Fruit fly (Drosophila melanogaster): ENCODE data around the gene CG43725.

The CG43725 gene

DNA sequence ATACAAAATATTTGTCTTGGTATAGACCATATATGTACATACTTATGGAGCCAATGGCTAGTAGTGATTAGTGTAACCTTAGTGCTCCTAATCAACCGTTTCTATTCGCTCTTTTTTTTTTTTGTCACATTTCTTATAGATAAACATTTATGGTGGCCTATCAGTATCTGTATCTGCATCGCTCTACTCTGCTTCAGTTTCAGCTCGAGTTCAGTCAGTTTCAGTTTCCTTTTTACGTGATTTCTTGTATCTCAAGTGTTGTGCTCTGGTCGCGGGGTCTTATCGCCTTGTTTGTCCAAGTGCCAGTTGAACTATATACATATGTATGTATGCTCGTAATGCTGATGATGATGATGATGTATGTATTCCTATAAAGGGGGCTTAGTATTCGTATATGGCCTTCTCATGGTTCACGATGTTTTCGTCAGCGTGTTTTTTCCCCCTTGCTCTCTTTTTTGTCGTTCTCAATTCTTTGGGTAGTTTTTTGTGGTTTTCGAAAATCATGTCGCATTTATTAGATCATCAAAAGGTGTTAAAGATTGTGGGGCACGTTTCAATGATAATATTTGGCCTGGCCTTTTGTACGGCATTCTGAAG lies 35.7 kb upstream of the CG43725 start (continued):
- TF ChIP-seq psq (GFP tag; optimal IDR thresholded peaks at IDR 0.05) (no peak), bsh (GFP tag; optimal IDR thresholded peaks at IDR 0.05) (no peak), sima (GFP tag; optimal IDR thresholded peaks at IDR 0.05) (no peak), D (optimal IDR thresholded peaks at IDR 0.05) (no peak), D (GFP tag; optimal IDR thresholded peaks at IDR 0.05) (no peak), CG2120 (GFP tag; optimal IDR thresholded peaks at IDR 0.05) (no peak), Hr39 (optimal IDR thresholded peaks at IDR 0.05) (no peak), hbn (GFP tag; IDR thresholded peaks at IDR 0.05; ENCODE audit: partially characterized antibody) (no peak), CG12942 (GFP tag; optimal IDR thresholded peaks at IDR 0.05) (no peak), Atf6 (GFP tag; IDR thresholded peaks at IDR 0.05) (no peak), MESR4 (GFP tag; optimal IDR thresholded peaks at IDR 0.05) (no peak), esg (GFP tag; conservative IDR thresholded peaks at IDR 0.05) (no peak), wdn (GFP tag; IDR thresholded peaks at IDR 0.05) (no peak), CG14667 (GFP tag; IDR thresholded peaks at IDR 0.05) (no peak), sens-2 (GFP tag; IDR thresholded peaks at IDR 0.05) (0 out of 2 replicates have a peak, but pooled peaks have one; percentile 15), Elba2 (GFP tag; optimal IDR thresholded peaks at IDR 0.05) (no peak), Kr (GFP tag; optimal IDR thresholded peaks at IDR 0.05) (no peak), otp (GFP tag; IDR thresholded peaks at IDR 0.05) (no peak), crol (GFP tag; IDR thresholded peaks at IDR 0.05) (no peak), Hmx (GFP tag; optimal IDR thresholded peaks at IDR 0.05) (no peak), al (GFP tag; IDR thresholded peaks at IDR 0.05) (no peak), NK7.1 (GFP tag; optimal IDR thresholded peaks at IDR 0.05) (no peak), H15 (GFP tag; IDR thresholded peaks at IDR 0.05) (no peak), CG1792 (GFP tag; optimal IDR thresholded peaks at IDR 0.05) (no peak), nom (GFP tag; optimal IDR thresholded peaks at IDR 0.05) (no peak), Tbp (GFP tag; optimal IDR thresholded peaks at IDR 0.05) (no peak), Blimp-1 (GFP tag; optimal IDR thresholded peaks at IDR 0.05) (peak; percentile 23), CG42726 (GFP tag; IDR thresholded peaks at IDR 0.05; ENCODE audit: partially characterized antibody) (no peak), sc (optimal IDR thresholded peaks at IDR 0.05) (no peak), sc (GFP tag; optimal IDR thresholded peaks at IDR 0.05) (no peak), org-1 (GFP tag; optimal IDR thresholded peaks at IDR 0.05) (no peak), twi (tag; optimal IDR thresholded peaks at IDR 0.05) (peak; percentile 37)

DNA sequence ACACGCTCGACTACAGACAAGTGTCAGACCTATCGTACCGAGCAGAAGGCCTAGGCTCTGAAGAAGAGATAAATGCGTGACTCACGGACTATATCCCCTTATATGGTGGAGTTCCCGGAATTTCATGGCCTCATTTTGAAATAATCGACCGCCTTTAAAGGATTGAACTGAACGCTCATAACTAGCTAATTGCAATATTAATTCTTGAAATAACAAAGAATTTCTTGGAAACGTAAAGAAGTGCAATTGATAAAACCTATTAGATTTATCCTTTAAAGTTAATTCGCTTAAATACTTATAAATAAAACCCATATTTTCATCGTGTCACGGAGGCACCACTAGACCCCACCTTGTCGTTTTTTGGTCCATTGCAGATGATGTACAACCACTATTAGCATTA lies 34.2 kb upstream of the CG43725 start:
- TF ChIP-seq vvl (GFP tag; IDR thresholded peaks at IDR 0.05) (no peak), insv (GFP tag; optimal IDR thresholded peaks at IDR 0.05) (no peak), ase (GFP tag; IDR thresholded peaks at IDR 0.05) (no peak), ken (GFP tag; IDR thresholded peaks at IDR 0.05) (no peak), CG1603 (tag; optimal IDR thresholded peaks at IDR 0.05) (no peak), gt (GFP tag; IDR thresholded peaks at IDR 0.05) (no peak), CG43689 (GFP tag; IDR thresholded peaks at IDR 0.05) (no peak), sug (tag; optimal IDR thresholded peaks at IDR 0.05) (no peak), CG16815 (GFP tag; optimal IDR thresholded peaks at IDR 0.05) (no peak), Adf1 (GFP tag; IDR thresholded peaks at IDR 0.05) (no peak), eve (GFP tag; optimal IDR thresholded peaks at IDR 0.05) (no peak), Neu2 (GFP tag; optimal IDR thresholded peaks at IDR 0.05; ENCODE audit: borderline replicate concordance) (no peak), Camta (GFP tag; optimal IDR thresholded peaks at IDR 0.05) (no peak), scrt (GFP tag; optimal IDR thresholded peaks at IDR 0.05) (no peak), mam (GFP tag; optimal IDR thresholded peaks at IDR 0.05) (no peak), CG3065 (GFP tag; optimal IDR thresholded peaks at IDR 0.05) (no peak)
